Fruit fly (Drosophila melanogaster): ENCODE measurements around the gene Pfdn6.
A peak's percentile ranks its signal among the peaks of the same experiment; 100 is the strongest.

The Pfdn6 gene

DNA sequence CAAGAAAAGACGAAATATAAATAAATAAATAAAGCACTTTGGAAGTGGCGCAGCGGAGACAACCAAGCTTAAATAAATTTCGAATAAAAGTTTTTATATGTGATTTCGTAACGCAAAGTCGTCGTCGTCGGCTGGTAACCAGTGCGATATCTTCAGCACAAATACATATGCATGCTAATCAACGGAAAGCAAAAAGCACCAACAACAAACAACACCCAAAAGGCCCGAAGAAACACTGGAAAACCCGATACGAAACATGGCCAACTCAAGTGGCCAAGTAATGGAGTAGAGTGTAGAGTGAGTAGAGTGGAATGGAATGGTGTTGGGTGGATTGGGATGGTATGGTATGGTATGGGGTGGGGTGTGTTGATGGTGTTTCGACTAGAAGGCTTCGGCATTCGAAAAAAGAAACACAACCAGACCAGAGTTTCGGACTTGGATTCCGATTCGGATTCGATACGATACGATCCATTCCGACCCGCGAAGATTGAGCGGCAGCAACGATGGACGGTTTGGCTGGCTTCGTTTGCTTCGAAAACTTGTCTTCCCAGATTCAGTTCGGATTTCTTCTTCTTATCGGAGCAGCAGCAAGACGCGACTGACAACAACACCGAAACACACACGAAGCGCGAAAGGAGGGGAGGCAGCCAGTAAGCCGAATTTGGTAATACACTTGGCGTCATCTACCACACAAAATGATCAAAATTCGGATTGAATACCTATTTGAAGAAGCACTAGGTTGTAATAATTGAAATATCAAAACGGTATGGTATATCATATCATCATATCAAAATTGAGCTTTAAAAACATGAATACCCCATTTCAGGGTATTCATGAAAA, 20.7 kb upstream of the Pfdn6 start (continued):
- TF ChIP-seq CG2875 (GFP tag; optimal IDR thresholded peaks at IDR 0.05) (peak; percentile 89), CG10543 (GFP tag; optimal IDR thresholded peaks at IDR 0.05) (peak; percentile 60), CG17912 (GFP tag; optimal IDR thresholded peaks at IDR 0.05) (peak; percentile 53), salm (tag; optimal IDR thresholded peaks at IDR 0.05) (peak; percentile 90), CG31388 (GFP tag; optimal IDR thresholded peaks at IDR 0.05) (peak; percentile 60), NK7.1 (GFP tag; optimal IDR thresholded peaks at IDR 0.05) (peak; percentile 92), sisA (GFP tag; IDR thresholded peaks at IDR 0.05) (peak; percentile 90), CG15479 (GFP tag; optimal IDR thresholded peaks at IDR 0.05) (no peak), CG7357 (GFP tag; IDR thresholded peaks at IDR 0.05) (peak; percentile 89), Spps (tag; optimal IDR thresholded peaks at IDR 0.05) (peak; percentile 64), CG7745 (tag; optimal IDR thresholded peaks at IDR 0.05) (peak; percentile 58), CoRest (tag; optimal IDR thresholded peaks at IDR 0.05) (peak; percentile 95), HmgD (GFP tag; optimal IDR thresholded peaks at IDR 0.05) (peak; percentile 77), kay (GFP tag; optimal IDR thresholded peaks at IDR 0.05) (peak; percentile 91), CG7928 (GFP tag; optimal IDR thresholded peaks at IDR 0.05) (peak; percentile 77), wek (GFP tag; optimal IDR thresholded peaks at IDR 0.05) (peak; percentile 91), Meics (GFP tag; optimal IDR thresholded peaks at IDR 0.05) (peak; percentile 92), vnd (GFP tag; IDR thresholded peaks at IDR 0.05; ENCODE audit: partially characterized antibody) (0 out of 3 replicates have a peak, but pooled peaks have one; percentile 38), CG1792 (GFP tag; optimal IDR thresholded peaks at IDR 0.05) (peak; percentile 75), tup (GFP tag; optimal IDR thresholded peaks at IDR 0.05) (peak; percentile 90), corto (GFP tag; optimal IDR thresholded peaks at IDR 0.05) (peak; percentile 97), br (optimal IDR thresholded peaks at IDR 0.05) (no peak), Ada2b (GFP tag; IDR thresholded peaks at IDR 0.05) (peak; percentile 77), Sox100B (GFP tag; optimal IDR thresholded peaks at IDR 0.05) (peak; percentile 83), CG3163 (GFP tag; optimal IDR thresholded peaks at IDR 0.05) (peak; percentile 84), Sox102F (GFP tag; optimal IDR thresholded peaks at IDR 0.05) (peak; percentile 96), CG12236 (GFP tag; optimal IDR thresholded peaks at IDR 0.05) (peak; percentile 91), gce (GFP tag; IDR thresholded peaks at IDR 0.05) (peak; percentile 57; the same call in 1 of the 3 replicates), phol (tag; optimal IDR thresholded peaks at IDR 0.05) (peak; percentile 90), CG15696 (tag; optimal IDR thresholded peaks at IDR 0.05) (peak; percentile 53), Usf (GFP tag; optimal IDR thresholded peaks at IDR 0.05) (peak; percentile 82), CTCF (GFP tag; optimal IDR thresholded peaks at IDR 0.05) (peak; percentile 51), dm (GFP tag; optimal IDR thresholded peaks at IDR 0.05) (peak; percentile 90), CHES-1-like (GFP tag; optimal IDR thresholded peaks at IDR 0.05) (peak; percentile 97), CG17361 (GFP tag; IDR thresholded peaks at IDR 0.05) (peak; percentile 72), nau (GFP tag; optimal IDR thresholded peaks at IDR 0.05) (peak; percentile 54), Ptx1 (GFP tag; IDR thresholded peaks at IDR 0.05) (peak; percentile 96), chif (GFP tag; optimal IDR thresholded peaks at IDR 0.05) (peak; percentile 93 to 94), Lpt (GFP tag; optimal IDR thresholded peaks at IDR 0.05) (no peak), CG17186 (GFP tag; optimal IDR thresholded peaks at IDR 0.05) (peak; percentile 55), kni (GFP tag; optimal IDR thresholded peaks at IDR 0.05) (no peak), CG10654 (GFP tag; optimal IDR thresholded peaks at IDR 0.05) (peak; percentile 94), grau (tag; optimal IDR thresholded peaks at IDR 0.05) (peak; percentile 95), repo (GFP tag; optimal IDR thresholded peaks at IDR 0.05) (peak; percentile 93), yki (optimal IDR thresholded peaks at IDR 0.05) (no peak), zfh2 (GFP tag; optimal IDR thresholded peaks at IDR 0.05) (peak; percentile 97), Adf1 (GFP tag; IDR thresholded peaks at IDR 0.05) (peak; percentile 78), ara (GFP tag; IDR thresholded peaks at IDR 0.05) (peak; percentile 89), Side (GFP tag; optimal IDR thresholded peaks at IDR 0.05) (peak; percentile 97), run (tag; optimal IDR thresholded peaks at IDR 0.05) (peak; percentile 87)

All from whole organism, embryonic.